Fruit fly (Drosophila melanogaster) whole organism, prepupa: Measurements from ENCODE around the gene MED24.

Source experiments
- CG10631 ChIP-seq: fragments of 200-800 bp; sonication (Bioruptor generic); optimal IDR thresholded peaks from 2 replicates; lab custom pipeline; 2016; ENCODE audit warnings: missing biosample characterization, missing genetic modification characterization
- CG10669 ChIP-seq: fragments of 200-800 bp; sonication (Bioruptor generic); optimal IDR thresholded peaks from 3 replicates; lab custom pipeline; 2018; ENCODE audit warnings: missing biosample characterization, mild to moderate bottlenecking, missing genetic modification characterization, moderate library complexity
- CG11294 ChIP-seq: fragments of 200-800 bp; sonication (Bioruptor generic); IDR thresholded peaks from 2 replicates; pipeline ENCODE4 v1.3.6; 2022; ENCODE audit warnings: missing biosample characterization, missing genetic modification characterization
- CG11762 ChIP-seq: fragments of 200-800 bp; sonication (Bioruptor generic); optimal IDR thresholded peaks from 3 replicates; lab custom pipeline; 2016; ENCODE audit warnings: missing biosample characterization, missing genetic modification characterization; ENCODE audit not compliant: insufficient read depth
- CG11902 ChIP-seq: fragments of 200-800 bp; sonication (Bioruptor generic); optimal IDR thresholded peaks from 3 replicates; lab custom pipeline; 2016; ENCODE audit warnings: missing biosample characterization, missing genetic modification characterization
- CG15336 ChIP-seq: fragments of 200-800 bp; sonication (Bioruptor generic); IDR thresholded peaks from 2 replicates; pipeline ENCODE4 v1.3.6; 2022; ENCODE audit warnings: missing biosample characterization, missing genetic modification characterization
- CG1621 ChIP-seq: fragments of 200-800 bp; sonication (Bioruptor generic); optimal IDR thresholded peaks from 3 replicates; lab custom pipeline; 2018; ENCODE audit warnings: missing biosample characterization, mild to moderate bottlenecking, missing genetic modification characterization
- CG3032 ChIP-seq: fragments of 200-800 bp; optimal IDR thresholded peaks from 2 replicates; lab custom pipeline; 2019; ENCODE audit warnings: missing biosample characterization, mild to moderate bottlenecking, missing genetic modification characterization, moderate library complexity
- CG32006 ChIP-seq: fragments of 200-800 bp; sonication (Bioruptor generic); optimal IDR thresholded peaks from 3 replicates; lab custom pipeline; 2017; ENCODE audit warnings: missing biosample characterization, mild to moderate bottlenecking, missing genetic modification characterization
- CG34406 ChIP-seq: fragments of 200-800 bp; sonication (Bioruptor generic); optimal IDR thresholded peaks from 3 replicates; lab custom pipeline; 2016; ENCODE audit warnings: missing biosample characterization, missing genetic modification characterization
- CG3919 ChIP-seq: fragments of 200-800 bp; sonication (Bioruptor generic); optimal IDR thresholded peaks from 3 replicates; lab custom pipeline; 2016; ENCODE audit warnings: missing biosample characterization, missing genetic modification characterization
- CG4318 ChIP-seq: fragments of 200-800 bp; sonication (Bioruptor generic); optimal IDR thresholded peaks from 3 replicates; lab custom pipeline; 2017; ENCODE audit warnings: missing biosample characterization, mild to moderate bottlenecking, missing genetic modification characterization
- CG6163 ChIP-seq: fragments of 200-800 bp; sonication (Bioruptor generic); IDR thresholded peaks from 3 replicates; pipeline ENCODE4 v1.3.6; 2022; ENCODE audit warnings: missing biosample characterization, missing genetic modification characterization
- CG6276 ChIP-seq: fragments of 200-800 bp; sonication (Bioruptor generic); optimal IDR thresholded peaks from 2 replicates; lab custom pipeline; 2017; ENCODE audit warnings: missing biosample characterization, mild to moderate bottlenecking, missing genetic modification characterization
- CG6792 ChIP-seq: fragments of 200-800 bp; sonication (Bioruptor generic); optimal IDR thresholded peaks from 3 replicates; lab custom pipeline; 2016; ENCODE audit warnings: missing biosample characterization, missing genetic modification characterization
- CG6808 ChIP-seq: fragments of 200-800 bp; sonication (Bioruptor generic); optimal IDR thresholded peaks from 3 replicates; lab custom pipeline; 2017; ENCODE audit warnings: missing biosample characterization, missing genetic modification characterization, mild to moderate bottlenecking, moderate library complexity, missing genetic modification reagents
- CG7368 ChIP-seq: fragments of 200-800 bp; sonication (Bioruptor generic); optimal IDR thresholded peaks from 3 replicates; lab custom pipeline; 2016; ENCODE audit warnings: missing biosample characterization, missing genetic modification characterization
- CG8319 ChIP-seq: fragments of 200-800 bp; sonication (Bioruptor generic); optimal IDR thresholded peaks from 3 replicates; lab custom pipeline; 2016; ENCODE audit warnings: missing biosample characterization, missing genetic modification characterization
- CG8632 ChIP-seq: fragments of 200-800 bp; sonication (Bioruptor generic); optimal IDR thresholded peaks from 3 replicates; lab custom pipeline; 2016; ENCODE audit warnings: missing biosample characterization, missing genetic modification characterization
- CG9139 ChIP-seq: fragments of 200-800 bp; sonication (Bioruptor generic); optimal IDR thresholded peaks from 3 replicates; lab custom pipeline; 2017; ENCODE audit warnings: missing biosample characterization, mild to moderate bottlenecking, missing genetic modification characterization
- Eip78C ChIP-seq: fragments of 200-800 bp; sonication (Bioruptor generic); peaks from one replicate; lab custom pipeline; 2016; ENCODE audit warnings: missing biosample characterization, missing genetic modification characterization
- Ets21C ChIP-seq: fragments of 200-800 bp; sonication (Bioruptor generic); optimal IDR thresholded peaks from 3 replicates; lab custom pipeline; 2016; ENCODE audit warnings: missing biosample characterization, missing genetic modification characterization
- Gug ChIP-seq: fragments of 200-800 bp; sonication (Bioruptor generic); IDR thresholded peaks from 2 replicates; pipeline ENCODE4 v1.3.6; 2022; ENCODE audit warnings: missing biosample characterization, missing genetic modification characterization
- Hr39 ChIP-seq: fragments of 200-800 bp; sonication (Bioruptor generic); optimal IDR thresholded peaks from 2 replicates; lab custom pipeline; 2016; ENCODE audit warnings: missing biosample characterization, missing genetic modification characterization
- Hr4 ChIP-seq: fragments of 200-800 bp; sonication (Bioruptor generic); optimal IDR thresholded peaks from 3 replicates; lab custom pipeline; 2016; ENCODE audit warnings: missing biosample characterization, missing genetic modification characterization
- Lpt ChIP-seq: fragments of 200-800 bp; sonication (Bioruptor generic); optimal IDR thresholded peaks from 3 replicates; lab custom pipeline; 2016; ENCODE audit warnings: missing biosample characterization, missing genetic modification characterization
- Met ChIP-seq: fragments of 200-800 bp; sonication (Bioruptor generic); optimal IDR thresholded peaks from 3 replicates; lab custom pipeline; 2016; ENCODE audit warnings: missing biosample characterization, missing genetic modification characterization
- OdsH ChIP-seq: fragments of 200-800 bp; sonication (Bioruptor generic); optimal IDR thresholded peaks from 3 replicates; lab custom pipeline; 2016; ENCODE audit warnings: missing biosample characterization, missing genetic modification characterization
- Smox ChIP-seq: fragments of 200-800 bp; sonication (Bioruptor generic); optimal IDR thresholded peaks from 3 replicates; lab custom pipeline; 2016; ENCODE audit warnings: missing biosample characterization, missing genetic modification characterization
- Sox102F ChIP-seq: fragments of 200-800 bp; sonication (Bioruptor generic); optimal IDR thresholded peaks from 2 replicates; lab custom pipeline; 2016; ENCODE audit warnings: missing biosample characterization, mild to moderate bottlenecking, missing genetic modification characterization
- Sox14 ChIP-seq: fragments of 200-800 bp; sonication (Bioruptor generic); optimal IDR thresholded peaks from 3 replicates; lab custom pipeline; 2016; ENCODE audit warnings: missing biosample characterization, missing genetic modification characterization
- achi ChIP-seq: fragments of 200-800 bp; sonication (Bioruptor generic); optimal IDR thresholded peaks from 3 replicates; lab custom pipeline; 2016; ENCODE audit warnings: missing biosample characterization, missing genetic modification characterization
- acj6 ChIP-seq: fragments of 200-800 bp; sonication (Bioruptor generic); optimal IDR thresholded peaks from 3 replicates; lab custom pipeline; 2016; ENCODE audit warnings: missing biosample characterization, missing genetic modification characterization
- dsx ChIP-seq: fragments of 200-800 bp; optimal IDR thresholded peaks from 3 replicates; lab custom pipeline; 2019; ENCODE audit warnings: missing biosample characterization, mild to moderate bottlenecking, missing genetic modification characterization, moderate library complexity; ENCODE audit not compliant: poor library complexity, severe bottlenecking
- eg ChIP-seq: fragments of 200-800 bp; sonication (Bioruptor generic); IDR thresholded peaks from 3 replicates; pipeline ENCODE4 v1.3.6; 2022; ENCODE audit warnings: missing biosample characterization, missing genetic modification characterization
- fd59A ChIP-seq: fragments of 200-800 bp; sonication (Bioruptor generic); optimal IDR thresholded peaks from 2 replicates; lab custom pipeline; 2017; ENCODE audit warnings: missing biosample characterization, mild to moderate bottlenecking, missing genetic modification characterization, missing genetic modification reagents
- fd85E ChIP-seq: fragments of 200-800 bp; sonication (Bioruptor generic); optimal IDR thresholded peaks from 3 replicates; lab custom pipeline; 2016; ENCODE audit warnings: missing biosample characterization, missing genetic modification characterization
- fkh ChIP-seq: fragments of 200-800 bp; sonication (Bioruptor generic); optimal IDR thresholded peaks from 3 replicates; lab custom pipeline; 2017; ENCODE audit warnings: missing biosample characterization, mild to moderate bottlenecking, missing genetic modification characterization, moderate library complexity
- lz ChIP-seq: fragments of 200-800 bp; sonication (Bioruptor generic); optimal IDR thresholded peaks from 3 replicates; lab custom pipeline; 2016; ENCODE audit warnings: missing biosample characterization, missing genetic modification characterization
- salr ChIP-seq, 2 experiments: fragments of 200-800 bp; sonication (Bioruptor generic); optimal IDR thresholded peaks; 3 replicates each; lab custom pipeline; 2016 to 2018; ENCODE audit warnings: missing biosample characterization in 2 of 2, missing genetic modification characterization in 2 of 2, mild to moderate bottlenecking in 1 of 2
- spab ChIP-seq: fragments of 200-800 bp; sonication (Bioruptor generic); optimal IDR thresholded peaks from 2 replicates; lab custom pipeline; 2017; ENCODE audit warnings: missing biosample characterization, mild to moderate bottlenecking, missing genetic modification characterization, missing genetic modification reagents
- ss ChIP-seq, 2 experiments: fragments of 200-800 bp; sonication (Bioruptor generic); optimal IDR thresholded peaks; 2 replicates in 1 of 2; 3 replicates in 1 of 2; lab custom pipeline; 2017 to 2018; ENCODE audit warnings: mild to moderate bottlenecking in 2 of 2, missing biosample characterization in 2 of 2, missing genetic modification characterization in 2 of 2, moderate library complexity in 1 of 2
- svp ChIP-seq: fragments of 200-800 bp; sonication (Bioruptor generic); peaks from one replicate; lab custom pipeline; 2016; ENCODE audit warnings: missing biosample characterization, missing genetic modification characterization

MED24 gene

dm6 chr3L:8153206-8153996 lies 37.7 kb upstream of the MED24 start (continued):
- no peak for TF ChIP-seq CG1621
- TF ChIP-seq Smox (GFP tag; lab: Kevin White, UChicago): peak; percentile 29
- peak; percentile 90 for TF ChIP-seq OdsH (GFP tag; lab: Kevin White, UChicago)
- peak; percentile 2 for TF ChIP-seq dsx
- TF ChIP-seq Gug (GFP tag; lab: Robert Waterston, UW): peak; percentile 89
- TF ChIP-seq achi: peak; percentile 87
- TF ChIP-seq CG11762: peak; percentile 76
- no peak for TF ChIP-seq Ets21C (GFP tag; lab: Kevin White, UChicago)
- TF ChIP-seq acj6 (GFP tag; lab: Kevin White, UChicago): peak; percentile 81

- TF ChIP-seq CG6808 (GFP tag; lab: Kevin White, UChicago) (peak; percentile 41), spab (GFP tag; lab: Kevin White, UChicago) (peak; percentile 18), CG9139 (GFP tag; lab: Kevin White, UChicago) (peak; percentile 36), CG10669 (GFP tag; lab: Kevin White, UChicago) (peak; percentile 9), CG3032 (tag; lab: Kevin White, UChicago) (no peak), ss (GFP tag; optimal IDR thresholded peaks at IDR 0.05; lab: Kevin White, UChicago) (peak in 1 of 2 experiments; percentile 36), CG10631 (GFP tag; lab: Kevin White, UChicago) (no peak), CG8632 (peak; percentile 10), Sox14 (GFP tag; lab: Kevin White, UChicago) (no peak), CG15336 (GFP tag; lab: Robert Waterston, UW) (peak; percentile 37; the same call in 1 of the 2 replicates), Met (no peak), Eip78C (GFP tag; lab: Kevin White, UChicago) (peak; percentile 18)
Observed at dm6 chr3L:8154544-8154943, 36.5 kb upstream of the MED24 start.

- TF ChIP-seq Hr39 (GFP tag; lab: Kevin White, UChicago): no peak
- TF ChIP-seq Gug (GFP tag; lab: Robert Waterston, UW): no peak
- no peak for TF ChIP-seq CG8632
- TF ChIP-seq Met: no peak
- TF ChIP-seq CG6792 (GFP tag; lab: Kevin White, UChicago): no peak
- TF ChIP-seq lz (GFP tag; lab: Kevin White, UChicago): no peak
- TF ChIP-seq CG15336 (GFP tag; lab: Robert Waterston, UW): no peak
- TF ChIP-seq CG6276 (GFP tag; lab: Kevin White, UChicago): no peak
- TF ChIP-seq Lpt (GFP tag; lab: Kevin White, UChicago): no peak
- TF ChIP-seq, all 60 proteins: peak for 0
Observed at dm6 chr3L:8155324-8155723, 35.7 kb upstream of the MED24 start.

DNA sequence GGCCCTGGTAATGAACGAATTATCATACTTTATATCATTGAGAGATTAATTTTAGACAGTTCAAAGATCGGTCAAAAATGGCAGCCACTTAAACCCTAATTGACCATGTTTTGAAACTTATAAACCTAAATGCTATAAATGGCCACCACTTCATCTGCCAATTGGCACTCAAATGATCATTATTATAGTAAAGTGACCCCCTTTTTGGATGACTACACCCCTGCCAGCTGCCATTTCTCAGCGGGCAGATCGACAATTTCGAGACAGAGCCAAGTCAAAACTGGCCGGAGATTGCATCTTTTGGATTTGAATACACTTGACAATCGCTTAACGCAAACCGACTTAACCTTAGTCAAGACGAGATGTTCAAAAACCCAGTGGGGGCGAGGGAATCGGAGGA lies 34.9 kb upstream of the MED24 start:
- TF ChIP-seq eg (GFP tag; lab: Robert Waterston, UW) (peak; percentile 44; the same call in 1 of the 3 replicates), CG10669 (GFP tag; lab: Kevin White, UChicago) (peak; percentile 16), Hr4 (GFP tag; lab: Kevin White, UChicago) (peak; percentile 15), OdsH (GFP tag; lab: Kevin White, UChicago) (peak; percentile 17), CG3919 (GFP tag; lab: Kevin White, UChicago) (peak; percentile 42), CG4318 (no peak), CG6163 (GFP tag; lab: Robert Waterston, UW) (peak; percentile 68), CG11902 (GFP tag; lab: Kevin White, UChicago) (no peak), CG6276 (GFP tag; lab: Kevin White, UChicago) (peak; percentile 36), CG7368 (GFP tag; lab: Kevin White, UChicago) (no peak), Sox102F (GFP tag; lab: Kevin White, UChicago) (no peak), CG6808 (GFP tag; lab: Kevin White, UChicago) (no peak), CG6792 (GFP tag; lab: Kevin White, UChicago) (no peak), svp (peak; percentile 75), CG8319 (GFP tag; lab: Kevin White, UChicago) (no peak), fkh (GFP tag; lab: Kevin White, UChicago) (no peak), fd59A (no peak), CG34406 (peak; percentile 45), fd85E (GFP tag; lab: Kevin White, UChicago) (no peak), CG11294 (GFP tag; lab: Robert Waterston, UW) (no peak), spab (GFP tag; lab: Kevin White, UChicago) (no peak), CG15336 (GFP tag; lab: Robert Waterston, UW) (peak; percentile 41; the same call in 1 of the 2 replicates), achi (no peak), dsx (no peak), CG32006 (peak; percentile 22), Lpt (GFP tag; lab: Kevin White, UChicago) (no peak), salr (GFP tag; optimal IDR thresholded peaks at IDR 0.05; lab: Kevin White, UChicago) (no peak), Gug (GFP tag; lab: Robert Waterston, UW) (no peak), CG8632 (peak; percentile 29)
